Fruit fly (Drosophila melanogaster): Measurements from ENCODE around the gene Lcp65Ab2.

Lcp65Ab2 gene

DNA sequence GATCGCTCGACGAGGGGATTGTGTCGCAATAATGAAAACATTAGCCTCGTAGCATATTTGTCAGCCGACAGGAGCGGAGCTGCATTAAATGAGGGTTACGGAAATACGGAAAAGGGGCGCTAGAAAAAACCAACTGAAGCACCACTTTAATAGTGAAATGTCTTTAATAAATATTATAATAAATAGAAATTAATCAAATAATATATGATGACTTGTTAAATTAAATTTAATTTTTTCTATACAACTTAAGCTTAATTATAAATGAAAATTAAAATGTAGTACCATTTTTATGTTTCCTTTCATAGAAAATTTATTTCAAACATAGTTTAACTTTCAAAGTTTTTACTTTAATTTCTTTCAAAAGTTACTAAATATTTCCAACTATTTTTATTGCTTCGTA lies 15.5 kb downstream of the Lcp65Ab2 start:
- TF ChIP-seq dl (GFP tag; optimal IDR thresholded peaks at IDR 0.05; ENCODE audit: insufficient read depth in 1 of 2, partially characterized antibody in 2 of 2), result no peak

dm6 chr3L:6162483-6163128 lies 16.1 kb downstream of the Lcp65Ab2 start, which contains the start of gene Prdm13:
TSS of gene Prdm13 (plus strand) at chr3L:6163127.
- no peak for TF ChIP-seq dl (GFP tag; optimal IDR thresholded peaks at IDR 0.05; ENCODE audit: insufficient read depth in 1 of 2, partially characterized antibody in 2 of 2)
- no peak for TF ChIP-seq CG9705 (GFP tag; optimal IDR thresholded peaks at IDR 0.05)
- TF ChIP-seq dsf (GFP tag; optimal IDR thresholded peaks at IDR 0.05; ENCODE audit: borderline replicate concordance), result no peak
- no peak for TF ChIP-seq h (GFP tag; optimal IDR thresholded peaks at IDR 0.05)
- TF ChIP-seq br (GFP tag; optimal IDR thresholded peaks at IDR 0.05), result no peak
- TF ChIP-seq foxo (GFP tag; optimal IDR thresholded peaks at IDR 0.05), result no peak
- TF ChIP-seq Sp1 (GFP tag; optimal IDR thresholded peaks at IDR 0.05), result no peak
- no peak for TF ChIP-seq Dfd (GFP tag; optimal IDR thresholded peaks at IDR 0.05)
- no peak for TF ChIP-seq Myc (optimal IDR thresholded peaks at IDR 0.05)

- TF ChIP-seq sv (GFP tag; optimal IDR thresholded peaks at IDR 0.05) (peak; percentile 6), h (GFP tag; optimal IDR thresholded peaks at IDR 0.05) (no peak), dl (GFP tag; optimal IDR thresholded peaks at IDR 0.05; ENCODE audit: insufficient read depth in 1 of 2, partially characterized antibody in 2 of 2) (no peak), OdsH (GFP tag; optimal IDR thresholded peaks at IDR 0.05) (peak; percentile 37), lola (GFP tag; optimal IDR thresholded peaks at IDR 0.05) (no peak)
These were observed 27.4 kb downstream of the Lcp65Ab2 start, which contains the start of the genes fmt and CG7376 for dm6 chr3L:6173826-6174255. TSS of gene fmt (minus strand) at chr3L:6173880. TSS of gene CG7376 (plus strand) at chr3L:6174248.

DNA sequence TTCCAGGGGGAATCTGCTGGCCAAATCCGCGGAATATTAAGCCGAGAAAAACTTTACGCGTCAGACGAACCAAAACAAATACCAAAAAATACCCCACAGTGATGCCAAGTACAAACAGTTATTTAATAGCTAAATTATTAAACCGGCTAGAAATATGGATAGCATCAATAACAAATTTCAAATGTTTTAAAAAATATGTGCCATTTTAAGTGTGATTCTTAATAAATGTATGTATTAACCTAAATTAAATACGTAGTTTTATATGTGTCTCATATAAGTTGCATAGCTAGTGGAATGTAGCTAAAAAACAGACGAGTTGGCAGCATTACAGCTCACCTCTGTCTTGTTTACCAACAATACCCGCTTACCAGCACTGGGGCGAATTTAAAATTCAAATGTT lies 35.3 kb downstream of the Lcp65Ab2 start, which contains the start of gene CG10274:
Gene CG10274 (minus strand): TSS at position 54 of the 400 bp plus-strand sequence.
- no peak for TF ChIP-seq Hnf4 (GFP tag; optimal IDR thresholded peaks at IDR 0.05)
- peak; percentile 43 for TF ChIP-seq GATAd (GFP tag; optimal IDR thresholded peaks at IDR 0.05)
- TF ChIP-seq Sp1 (GFP tag; optimal IDR thresholded peaks at IDR 0.05), result no peak
- no peak for TF ChIP-seq Hr83 (GFP tag; optimal IDR thresholded peaks at IDR 0.05; ENCODE audit: poor library complexity, severe bottlenecking)
- TF ChIP-seq CG32264 (GFP tag; optimal IDR thresholded peaks at IDR 0.05), result no peak
- TF ChIP-seq h (GFP tag; optimal IDR thresholded peaks at IDR 0.05), result no peak
- TF ChIP-seq woc (GFP tag; optimal IDR thresholded peaks at IDR 0.05), result peak; percentile 94
- TF ChIP-seq dsf (GFP tag; optimal IDR thresholded peaks at IDR 0.05; ENCODE audit: borderline replicate concordance), result no peak
- peak; percentile 78 for TF ChIP-seq CG9705 (GFP tag; optimal IDR thresholded peaks at IDR 0.05)
- TF ChIP-seq Dfd (GFP tag; optimal IDR thresholded peaks at IDR 0.05), result no peak
- no peak for TF ChIP-seq dmrt93B (GFP tag; optimal IDR thresholded peaks at IDR 0.05)
- no peak for TF ChIP-seq br (GFP tag; optimal IDR thresholded peaks at IDR 0.05)
- no peak for TF ChIP-seq rgr (GFP tag; optimal IDR thresholded peaks at IDR 0.05)
- no peak for TF ChIP-seq Rel (GFP tag; optimal IDR thresholded peaks at IDR 0.05)
- no peak for TF ChIP-seq Rel (tag; optimal IDR thresholded peaks at IDR 0.05)
- TF ChIP-seq fru (GFP tag; optimal IDR thresholded peaks at IDR 0.05), result no peak
- no peak for TF ChIP-seq sage (GFP tag; optimal IDR thresholded peaks at IDR 0.05)
- TF ChIP-seq usp (GFP tag; optimal IDR thresholded peaks at IDR 0.05), result no peak
- peak; percentile 70 for TF ChIP-seq sv (GFP tag; optimal IDR thresholded peaks at IDR 0.05)
- no peak for TF ChIP-seq Jra (GFP tag; optimal IDR thresholded peaks at IDR 0.05)
- TF ChIP-seq Dif (GFP tag; optimal IDR thresholded peaks at IDR 0.05; ENCODE audit: partially characterized antibody), result no peak
- peak in 1 of 2 experiments; percentile 80 for TF ChIP-seq foxo (GFP tag; optimal IDR thresholded peaks at IDR 0.05)
- no peak for TF ChIP-seq dl (GFP tag; optimal IDR thresholded peaks at IDR 0.05; ENCODE audit: insufficient read depth in 1 of 2, partially characterized antibody in 2 of 2)
- peak; percentile 67 for TF ChIP-seq OdsH (GFP tag; optimal IDR thresholded peaks at IDR 0.05)
- no peak for TF ChIP-seq jim (GFP tag; optimal IDR thresholded peaks at IDR 0.05)
- TF ChIP-seq psq (GFP tag; optimal IDR thresholded peaks at IDR 0.05), result peak; percentile 64
- TF ChIP-seq tai (GFP tag; optimal IDR thresholded peaks at IDR 0.05), result no peak
- TF ChIP-seq Hr78 (GFP tag; optimal IDR thresholded peaks at IDR 0.05), result no peak
- TF ChIP-seq CrebA (GFP tag; optimal IDR thresholded peaks at IDR 0.05; ENCODE audit: borderline replicate concordance), result no peak
- TF ChIP-seq Vsx2 (GFP tag; optimal IDR thresholded peaks at IDR 0.05; ENCODE audit: partially characterized antibody), result no peak
- TF ChIP-seq Abd-B (GFP tag; optimal IDR thresholded peaks at IDR 0.05), result no peak
- no peak for TF ChIP-seq Mio (GFP tag; optimal IDR thresholded peaks at IDR 0.05)
- TF ChIP-seq brk (GFP tag; optimal IDR thresholded peaks at IDR 0.05), result no peak
- TF ChIP-seq lola (GFP tag; optimal IDR thresholded peaks at IDR 0.05), result no peak
- TF ChIP-seq N (GFP tag; optimal IDR thresholded peaks at IDR 0.05), result no peak
- peak; percentile 99 for TF ChIP-seq Myc (optimal IDR thresholded peaks at IDR 0.05)
- TF ChIP-seq HLH106 (tag; optimal IDR thresholded peaks at IDR 0.05), result peak; percentile 86
- no peak for TF ChIP-seq pan (optimal IDR thresholded peaks at IDR 0.05)
- TF ChIP-seq ey (GFP tag; optimal IDR thresholded peaks at IDR 0.05), result peak; percentile 69
